Fruit fly (Drosophila melanogaster): Measurements from ENCODE around the gene CG18249.

The CG18249 gene

DNA sequence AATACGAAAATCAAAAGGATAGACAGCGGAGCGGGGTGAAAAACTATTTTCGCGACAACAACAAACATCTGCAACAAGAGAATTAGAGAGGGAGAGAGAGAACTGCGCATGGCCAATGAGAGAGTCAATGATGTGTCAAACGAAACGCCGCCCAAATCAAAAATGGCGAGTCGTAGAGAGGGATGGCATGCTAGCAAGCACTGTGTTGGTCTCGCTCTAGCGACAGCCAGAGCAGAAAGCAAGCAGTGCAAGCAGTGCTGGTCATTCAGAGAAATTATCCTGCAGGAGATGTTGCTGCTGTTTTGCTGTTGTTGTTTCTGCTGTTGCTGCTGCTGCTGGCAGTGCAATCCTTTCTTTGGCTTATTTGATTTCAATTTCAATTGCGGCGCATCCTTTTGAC, 29.1 kb upstream of the CG18249 start (continued):
- no peak for TF ChIP-seq danr (GFP tag; IDR thresholded peaks at IDR 0.05)
- TF ChIP-seq Fer3 (tag; optimal IDR thresholded peaks at IDR 0.05), result no peak
- TF ChIP-seq CG10959 (GFP tag; IDR thresholded peaks at IDR 0.05), result no peak
- TF ChIP-seq CG11696 (GFP tag; IDR thresholded peaks at IDR 0.05), result no peak
- TF ChIP-seq CG32767 (GFP tag; IDR thresholded peaks at IDR 0.05), result no peak
- no peak for TF ChIP-seq Tbp (GFP tag; optimal IDR thresholded peaks at IDR 0.05)
- TF ChIP-seq Oli (tag; optimal IDR thresholded peaks at IDR 0.05), result no peak
- TF ChIP-seq Dfd (GFP tag; optimal IDR thresholded peaks at IDR 0.05), result peak in 1 of 2 experiments; percentile 88
- no peak for TF ChIP-seq CG3281 (GFP tag; optimal IDR thresholded peaks at IDR 0.05)
- no peak for TF ChIP-seq B-H2 (GFP tag; optimal IDR thresholded peaks at IDR 0.05)
- TF ChIP-seq CG6175 (GFP tag; IDR thresholded peaks at IDR 0.05), result no peak
- TF ChIP-seq CG12299 (tag; optimal IDR thresholded peaks at IDR 0.05), result no peak
- no peak for TF ChIP-seq hkb (optimal IDR thresholded peaks at IDR 0.05)
- TF ChIP-seq hkb (GFP tag; IDR thresholded peaks at IDR 0.05), result 0 out of 2 replicates have a peak, but pooled peaks have one; percentile 18
- peak; percentile 82 for TF ChIP-seq CoRest (tag; optimal IDR thresholded peaks at IDR 0.05)
- peak; percentile 64 for TF ChIP-seq abd-A (tag; optimal IDR thresholded peaks at IDR 0.05)
- no peak for TF ChIP-seq CG32532 (GFP tag; IDR thresholded peaks at IDR 0.05)
- TF ChIP-seq CG14014 (GFP tag; IDR thresholded peaks at IDR 0.05), result no peak
- no peak for TF ChIP-seq jigr1 (GFP tag; IDR thresholded peaks at IDR 0.05)
- TF ChIP-seq wdn (GFP tag; IDR thresholded peaks at IDR 0.05), result no peak
- TF ChIP-seq pum (GFP tag; optimal IDR thresholded peaks at IDR 0.05), result no peak
- no peak for TF ChIP-seq schlank (tag; optimal IDR thresholded peaks at IDR 0.05)
- no peak for TF ChIP-seq Stat92E (GFP tag; optimal IDR thresholded peaks at IDR 0.05)
- no peak for TF ChIP-seq CG12155 (GFP tag; optimal IDR thresholded peaks at IDR 0.05)
- no peak for TF ChIP-seq ab (GFP tag; optimal IDR thresholded peaks at IDR 0.05)
- no peak for TF ChIP-seq br (optimal IDR thresholded peaks at IDR 0.05)
- TF ChIP-seq kah (GFP tag; optimal IDR thresholded peaks at IDR 0.05), result no peak
- TF ChIP-seq amos (GFP tag; IDR thresholded peaks at IDR 0.05; ENCODE audit: partially characterized antibody), result peak; percentile 49; the same call in 1 of the 2 replicates
- no peak for TF ChIP-seq CG5953 (GFP tag; IDR thresholded peaks at IDR 0.05)
- TF ChIP-seq aop (GFP tag; IDR thresholded peaks at IDR 0.05), result peak; percentile 24; the same call in 1 of the 2 replicates
- no peak for TF ChIP-seq NC2α (GFP tag; optimal IDR thresholded peaks at IDR 0.05)
- TF ChIP-seq CG7786 (GFP tag; optimal IDR thresholded peaks at IDR 0.05), result no peak
- TF ChIP-seq eyg (GFP tag; optimal IDR thresholded peaks at IDR 0.05), result no peak
- peak; percentile 76 for TF ChIP-seq ash1 (GFP tag; optimal IDR thresholded peaks at IDR 0.05)
- peak; percentile 11 for TF ChIP-seq CG12769 (tag; optimal IDR thresholded peaks at IDR 0.05)
- no peak for TF ChIP-seq CG13296 (GFP tag; optimal IDR thresholded peaks at IDR 0.05)
- TF ChIP-seq MBD-R2 (GFP tag; IDR thresholded peaks at IDR 0.05), result peak; percentile 40
- TF ChIP-seq Nf-YC (tag; optimal IDR thresholded peaks at IDR 0.05), result peak; percentile 99
- TF ChIP-seq H15 (GFP tag; IDR thresholded peaks at IDR 0.05), result no peak
- peak; percentile 34 for TF ChIP-seq zf30C (GFP tag; optimal IDR thresholded peaks at IDR 0.05)
- peak; percentile 99 for TF ChIP-seq CG10321 (GFP tag; IDR thresholded peaks at IDR 0.05)
- TF ChIP-seq vfl (GFP tag; optimal IDR thresholded peaks at IDR 0.05), result no peak
- TF ChIP-seq CG11504 (tag; optimal IDR thresholded peaks at IDR 0.05), result peak; percentile 29
- no peak for TF ChIP-seq gro (GFP tag; optimal IDR thresholded peaks at IDR 0.05)
- TF ChIP-seq gcm2 (GFP tag; optimal IDR thresholded peaks at IDR 0.05), result no peak
- no peak for TF ChIP-seq bbx (GFP tag; IDR thresholded peaks at IDR 0.05; ENCODE audit: partially characterized antibody)
- no peak for TF ChIP-seq bowl (GFP tag; IDR thresholded peaks at IDR 0.05)
- no peak for TF ChIP-seq Fer2 (tag; optimal IDR thresholded peaks at IDR 0.05)
- no peak for TF ChIP-seq CG10209 (GFP tag; optimal IDR thresholded peaks at IDR 0.05)
- peak; percentile 64 to 78 for TF ChIP-seq Trl (optimal IDR thresholded peaks at IDR 0.05)
- peak; percentile 5 for TF ChIP-seq Trl (GFP tag; optimal IDR thresholded peaks at IDR 0.05)
- no peak for TF ChIP-seq lab (GFP tag; optimal IDR thresholded peaks at IDR 0.05)
- TF ChIP-seq Jarid2 (GFP tag; optimal IDR thresholded peaks at IDR 0.05), result peak; percentile 92
